Worm (Caenorhabditis elegans) whole organism, late embryonic: ENCODE results near the gene sftb-6.

Source experiments
- ama-1 ChIP-seq: fragments of 150-350 bp; optimal IDR thresholded peaks from 2 replicates; lab custom pipeline; 2014
- ceh-45 ChIP-seq: fragments of 200-800 bp; sonication (Bioruptor generic); IDR thresholded peaks from 2 replicates; pipeline ENCODE4 v1.3.6; 2022; ENCODE audit warnings: missing genetic modification reagents, missing genetic modification characterization, missing compliant biosample characterization
- ceh-48 ChIP-seq: sonication (generic microtip); optimal IDR thresholded peaks from 2 replicates; lab custom pipeline; 2016; ENCODE audit warnings: missing genetic modification characterization, inconsistent platforms, missing compliant biosample characterization
- hlh-8 ChIP-seq: sonication (generic microtip); optimal IDR thresholded peaks from 2 replicates; lab custom pipeline; 2016; ENCODE audit warnings: missing genotype, missing genetic modification characterization, missing compliant biosample characterization
- lim-6 ChIP-seq: sonication (generic microtip); optimal IDR thresholded peaks from 2 replicates; lab custom pipeline; 2016; ENCODE audit warnings: missing genetic modification characterization, missing compliant biosample characterization
- mec-3 ChIP-seq: sonication (generic microtip); optimal IDR thresholded peaks from 2 replicates; lab custom pipeline; 2016; ENCODE audit warnings: borderline replicate concordance, missing genetic modification characterization, missing compliant biosample characterization
- nfya-1 ChIP-seq: sonication (generic microtip); optimal IDR thresholded peaks from 2 replicates; lab custom pipeline; 2017; ENCODE audit warnings: missing genetic modification characterization, mild to moderate bottlenecking, missing compliant biosample characterization, antibody characterized with exemption, moderate library complexity
- nhr-11 ChIP-seq: fragments of 150-350 bp; optimal IDR thresholded peaks from 2 replicates; lab custom pipeline; 2014; ENCODE audit warnings: missing biosample characterization, missing genetic modification characterization
- nhr-232 ChIP-seq: sonication (generic microtip); optimal IDR thresholded peaks from 2 replicates; lab custom pipeline; 2016; ENCODE audit warnings: missing genetic modification characterization, missing compliant biosample characterization
- pag-3 ChIP-seq: sonication (generic microtip); optimal IDR thresholded peaks from 2 replicates; lab custom pipeline; 2016; ENCODE audit warnings: missing compliant biosample characterization, missing genetic modification characterization, borderline replicate concordance
- pha-4 ChIP-seq: fragments of 150-350 bp; optimal IDR thresholded peaks from 2 replicates; lab custom pipeline; 2018; ENCODE audit warnings: missing biosample characterization, missing genetic modification reagents, missing genetic modification characterization
- sox-2 ChIP-seq: fragments of 200-800 bp; sonication (Bioruptor generic); IDR thresholded peaks from 2 replicates; pipeline ENCODE4 v1.3.6; 2022; ENCODE audit warnings: missing genetic modification reagents, missing genetic modification characterization, missing compliant biosample characterization
- tbx-7 ChIP-seq: sonication (generic microtip); optimal IDR thresholded peaks from 2 replicates; lab custom pipeline; 2016; ENCODE audit warnings: missing genotype, missing genetic modification characterization, missing compliant biosample characterization
- unc-55 ChIP-seq: sonication (generic microtip); optimal IDR thresholded peaks from 2 replicates; lab custom pipeline; 2017; ENCODE audit warnings: missing biosample characterization, missing genetic modification reagents, missing genetic modification characterization

- TF ChIP-seq nhr-232 (no peak), ceh-45 (GFP tag; lab: Robert Waterston, UW) (no peak), mec-3 (tag; lab: Kevin White, UChicago) (no peak), pha-4 (no peak), ama-1 (lab: Kevin White, UChicago) (no peak), unc-55 (no peak), ceh-48 (tag; lab: Kevin White, UChicago) (no peak), tbx-7 (no peak), pag-3 (tag; lab: Kevin White, UChicago) (no peak), sox-2 (GFP tag; lab: Robert Waterston, UW) (no peak), nfya-1 (no peak), lim-6 (no peak), hlh-8 (tag; lab: Kevin White, UChicago) (no peak), nhr-11 (no peak)
Observed at ce11 chrII:108865-109264, 10.7 kb downstream of the sftb-6 start, which contains the start of gene C50D2.2.
